Fruit fly (Drosophila melanogaster): ENCODE results near the gene HINT1.

HINT1 gene

dm6 chr2L:2752460-2753411, 17.2 kb upstream of the HINT1 start, which contains the start of gene Pgk (continued):
- TF ChIP-seq h (GFP tag; optimal IDR thresholded peaks at IDR 0.05) (peak; percentile 79), sv (GFP tag; optimal IDR thresholded peaks at IDR 0.05) (peak; percentile 54)

dm6 chr2L:2753789-2754436, 16.0 kb upstream of the HINT1 start:
- TF ChIP-seq Rel (GFP tag; optimal IDR thresholded peaks at IDR 0.05) (no peak), Rel (tag; optimal IDR thresholded peaks at IDR 0.05) (peak; percentile 42), GATAd (GFP tag; optimal IDR thresholded peaks at IDR 0.05) (no peak), Abd-B (GFP tag; optimal IDR thresholded peaks at IDR 0.05) (no peak), tai (GFP tag; optimal IDR thresholded peaks at IDR 0.05) (no peak), dl (GFP tag; optimal IDR thresholded peaks at IDR 0.05; ENCODE audit: insufficient read depth in 1 of 2, partially characterized antibody in 2 of 2) (peak in 1 of 2 experiments; percentile 15), br (GFP tag; optimal IDR thresholded peaks at IDR 0.05) (no peak), sage (GFP tag; optimal IDR thresholded peaks at IDR 0.05) (no peak)

- no peak for TF ChIP-seq usp (GFP tag; optimal IDR thresholded peaks at IDR 0.05)
- no peak for TF ChIP-seq CG32264 (GFP tag; optimal IDR thresholded peaks at IDR 0.05)
- peak; percentile 34 for TF ChIP-seq Mio (GFP tag; optimal IDR thresholded peaks at IDR 0.05)
- TF ChIP-seq Dif (GFP tag; optimal IDR thresholded peaks at IDR 0.05; ENCODE audit: partially characterized antibody): peak; percentile 89
- TF ChIP-seq tai (GFP tag; optimal IDR thresholded peaks at IDR 0.05): no peak
- TF ChIP-seq brk (GFP tag; optimal IDR thresholded peaks at IDR 0.05): no peak
- TF ChIP-seq foxo (GFP tag; optimal IDR thresholded peaks at IDR 0.05): peak in 1 of 2 experiments; percentile 79
- TF ChIP-seq lola (GFP tag; optimal IDR thresholded peaks at IDR 0.05): no peak
- no peak for TF ChIP-seq pan (optimal IDR thresholded peaks at IDR 0.05)
- peak; percentile 70 to 82 for TF ChIP-seq dl (GFP tag; optimal IDR thresholded peaks at IDR 0.05; ENCODE audit: insufficient read depth in 1 of 2, partially characterized antibody in 2 of 2)
- TF ChIP-seq Hr83 (GFP tag; optimal IDR thresholded peaks at IDR 0.05; ENCODE audit: poor library complexity, severe bottlenecking): peak; percentile 87
- peak; percentile 81 for TF ChIP-seq fru (GFP tag; optimal IDR thresholded peaks at IDR 0.05)
- peak; percentile 54 for TF ChIP-seq CG9705 (GFP tag; optimal IDR thresholded peaks at IDR 0.05)
- peak; percentile 6 for TF ChIP-seq Jra (GFP tag; optimal IDR thresholded peaks at IDR 0.05)
- TF ChIP-seq jim (GFP tag; optimal IDR thresholded peaks at IDR 0.05): no peak
- peak; percentile 57 for TF ChIP-seq h (GFP tag; optimal IDR thresholded peaks at IDR 0.05)
- peak; percentile 53 for TF ChIP-seq rgr (GFP tag; optimal IDR thresholded peaks at IDR 0.05)
- TF ChIP-seq Myc (optimal IDR thresholded peaks at IDR 0.05): no peak
- TF ChIP-seq Dfd (GFP tag; optimal IDR thresholded peaks at IDR 0.05): no peak
- peak; percentile 53 for TF ChIP-seq psq (GFP tag; optimal IDR thresholded peaks at IDR 0.05)
- peak; percentile 51 for TF ChIP-seq dmrt93B (GFP tag; optimal IDR thresholded peaks at IDR 0.05)
- TF ChIP-seq N (GFP tag; optimal IDR thresholded peaks at IDR 0.05): no peak
- no peak for TF ChIP-seq Abd-B (GFP tag; optimal IDR thresholded peaks at IDR 0.05)
- no peak for TF ChIP-seq GATAd (GFP tag; optimal IDR thresholded peaks at IDR 0.05)
- TF ChIP-seq CrebA (GFP tag; optimal IDR thresholded peaks at IDR 0.05; ENCODE audit: borderline replicate concordance): no peak
- TF ChIP-seq br (GFP tag; optimal IDR thresholded peaks at IDR 0.05): peak; percentile 61
- no peak for TF ChIP-seq Rel (GFP tag; optimal IDR thresholded peaks at IDR 0.05)
- TF ChIP-seq Rel (tag; optimal IDR thresholded peaks at IDR 0.05): no peak
- TF ChIP-seq Hnf4 (GFP tag; optimal IDR thresholded peaks at IDR 0.05): peak; percentile 31
- TF ChIP-seq HLH106 (tag; optimal IDR thresholded peaks at IDR 0.05): peak; percentile 78
- TF ChIP-seq Sp1 (GFP tag; optimal IDR thresholded peaks at IDR 0.05): peak; percentile 82
- TF ChIP-seq OdsH (GFP tag; optimal IDR thresholded peaks at IDR 0.05): peak; percentile 63
- peak; percentile 21 for TF ChIP-seq sage (GFP tag; optimal IDR thresholded peaks at IDR 0.05)
- peak; percentile 38 for TF ChIP-seq dsf (GFP tag; optimal IDR thresholded peaks at IDR 0.05; ENCODE audit: borderline replicate concordance)
- TF ChIP-seq Hr78 (GFP tag; optimal IDR thresholded peaks at IDR 0.05): no peak
- TF ChIP-seq ey (GFP tag; optimal IDR thresholded peaks at IDR 0.05): peak; percentile 58
- TF ChIP-seq woc (GFP tag; optimal IDR thresholded peaks at IDR 0.05): peak; percentile 17
- TF ChIP-seq sv (GFP tag; optimal IDR thresholded peaks at IDR 0.05): peak; percentile 63
- no peak for TF ChIP-seq Vsx2 (GFP tag; optimal IDR thresholded peaks at IDR 0.05; ENCODE audit: partially characterized antibody)
Observed at dm6 chr2L:2754437-2755322, 15.3 kb upstream of the HINT1 start.

All from whole organism, wandering third instar larva.